Fruit fly (Drosophila melanogaster) whole organism, pupa: ENCODE measurements around the gene Xport-B.

ENCODE experiments used
- CG10348 ChIP-seq: fragments of 200-800 bp; sonication (Bioruptor generic); IDR thresholded peaks from 2 replicates; pipeline ENCODE4 v1.3.6; 2022; ENCODE audit warnings: missing biosample characterization, missing genetic modification characterization
- CG12605 ChIP-seq: fragments of 200-800 bp; sonication (Bioruptor generic); IDR thresholded peaks from 2 replicates; pipeline ENCODE4 v1.3.6; 2022; ENCODE audit warnings: missing biosample characterization, missing genetic modification characterization
- CG13204 ChIP-seq: fragments of 200-800 bp; sonication (Bioruptor generic); optimal IDR thresholded peaks from 2 replicates; lab custom pipeline; 2018; ENCODE audit warnings: missing biosample characterization, mild to moderate bottlenecking, missing genetic modification characterization, moderate library complexity
- CG14655 ChIP-seq: fragments of 200-800 bp; sonication (Bioruptor generic); optimal IDR thresholded peaks from 3 replicates; lab custom pipeline; 2017; ENCODE audit warnings: mild to moderate bottlenecking, missing biosample characterization, missing genetic modification reagents, missing genetic modification characterization
- CG15710 ChIP-seq: fragments of 200-800 bp; sonication (Bioruptor generic); optimal IDR thresholded peaks from 2 replicates; lab custom pipeline; 2018; ENCODE audit warnings: missing biosample characterization, mild to moderate bottlenecking, missing genetic modification characterization, moderate library complexity
- CG17806 ChIP-seq: fragments of 200-800 bp; sonication (Bioruptor generic); optimal IDR thresholded peaks from 2 replicates; lab custom pipeline; 2018; ENCODE audit warnings: missing biosample characterization, mild to moderate bottlenecking, missing genetic modification characterization, moderate library complexity
- CG32121 ChIP-seq: fragments of 200-800 bp; sonication (Bioruptor generic); IDR thresholded peaks from 2 replicates; pipeline ENCODE4 v1.3.6; 2022; ENCODE audit warnings: missing biosample characterization, missing genetic modification characterization
- CG34367 ChIP-seq: fragments of 200-800 bp; sonication (Bioruptor generic); optimal IDR thresholded peaks from 2 replicates; lab custom pipeline; 2018; ENCODE audit warnings: missing biosample characterization, mild to moderate bottlenecking, missing genetic modification characterization
- CG4496 ChIP-seq: fragments of 200-800 bp; sonication (Bioruptor generic); IDR thresholded peaks from 3 replicates; pipeline ENCODE4 v1.3.6; 2022; ENCODE audit warnings: missing biosample characterization, missing genetic modification characterization
- CG8159 ChIP-seq: fragments of 200-800 bp; sonication (Bioruptor generic); optimal IDR thresholded peaks from 3 replicates; lab custom pipeline; 2018; ENCODE audit warnings: missing biosample characterization, mild to moderate bottlenecking, missing genetic modification characterization, moderate library complexity
- CG8301 ChIP-seq: fragments of 200-800 bp; sonication (Bioruptor generic); optimal IDR thresholded peaks from 2 replicates; lab custom pipeline; 2018; ENCODE audit warnings: missing biosample characterization, mild to moderate bottlenecking, missing genetic modification characterization
- CG9948 ChIP-seq: fragments of 200-800 bp; sonication (Bioruptor generic); optimal IDR thresholded peaks from 2 replicates; lab custom pipeline; 2018; ENCODE audit warnings: missing biosample characterization, mild to moderate bottlenecking, missing genetic modification characterization, moderate library complexity
- D1 ChIP-seq: fragments of 200-800 bp; sonication (Bioruptor generic); optimal IDR thresholded peaks from 2 replicates; lab custom pipeline; 2018; ENCODE audit warnings: missing biosample characterization, mild to moderate bottlenecking, missing genetic modification characterization, moderate library complexity
- EcR ChIP-seq: fragments of 200-800 bp; sonication (Bioruptor generic); optimal IDR thresholded peaks from 3 replicates; lab custom pipeline; 2019; ENCODE audit warnings: missing biosample characterization, missing genetic modification characterization, mild to moderate bottlenecking, moderate library complexity, missing genetic modification reagents
- Ets98B ChIP-seq: fragments of 200-800 bp; sonication (Bioruptor generic); IDR thresholded peaks from 2 replicates; pipeline ENCODE4 v1.3.6; 2022; ENCODE audit warnings: missing biosample characterization, missing genetic modification characterization
- Pif1A ChIP-seq: fragments of 200-800 bp; sonication (Bioruptor generic); optimal IDR thresholded peaks from 3 replicates; lab custom pipeline; 2016; ENCODE audit warnings: missing biosample characterization, missing genetic modification characterization
- Pif1B ChIP-seq: fragments of 200-800 bp; sonication (Bioruptor generic); optimal IDR thresholded peaks from 3 replicates; lab custom pipeline; 2016; ENCODE audit warnings: missing biosample characterization, missing genetic modification characterization
- fd96Ca ChIP-seq: fragments of 200-800 bp; sonication (Bioruptor generic); IDR thresholded peaks from 3 replicates; pipeline ENCODE4 v1.3.6; 2022; ENCODE audit warnings: missing biosample characterization, missing genetic modification characterization
- gl ChIP-seq: fragments of 200-800 bp; sonication (Bioruptor generic); optimal IDR thresholded peaks from 2 replicates; lab custom pipeline; 2018; ENCODE audit warnings: missing biosample characterization, mild to moderate bottlenecking, missing genetic modification characterization
- rn ChIP-seq: fragments of 200-800 bp; sonication (Bioruptor generic); IDR thresholded peaks from 2 replicates; pipeline ENCODE4 v1.3.6; 2022; ENCODE audit warnings: missing biosample characterization, missing genetic modification characterization

Xport-B gene

dm6 chr3R:19895305-19895704 lies 19.9 kb downstream of the Xport-B start:
- TF ChIP-seq CG34367 (tag; lab: Kevin White, UChicago) (no peak), rn (GFP tag; lab: Robert Waterston, UW) (no peak), fd96Ca (no peak), CG9948 (tag; lab: Kevin White, UChicago) (no peak), D1 (tag; lab: Kevin White, UChicago) (no peak), Pif1A (GFP tag; lab: Kevin White, UChicago) (no peak), Ets98B (no peak), Pif1B (no peak), CG12605 (GFP tag; lab: Robert Waterston, UW) (no peak), CG32121 (GFP tag; lab: Robert Waterston, UW) (no peak), CG8301 (tag; lab: Kevin White, UChicago) (no peak), CG10348 (no peak), CG15710 (tag; lab: Kevin White, UChicago) (no peak)

dm6 chr3R:19892046-19892445 lies 23.2 kb downstream of the Xport-B start:
- TF ChIP-seq CG34367 (tag; lab: Kevin White, UChicago) (no peak), CG13204 (no peak), CG17806 (tag; lab: Kevin White, UChicago) (no peak), Ets98B (peak; percentile 44; the same call in 1 of the 2 replicates), fd96Ca (peak; percentile 63), CG4496 (GFP tag; lab: Robert Waterston, UW) (peak; percentile 75), rn (GFP tag; lab: Robert Waterston, UW) (no peak)

- no peak for TF ChIP-seq Ets98B
- no peak for TF ChIP-seq gl (tag; lab: Kevin White, UChicago)
- no peak for TF ChIP-seq CG13204
- TF ChIP-seq CG17806 (tag; lab: Kevin White, UChicago), result no peak
- TF ChIP-seq rn (GFP tag; lab: Robert Waterston, UW), result no peak
- no peak for TF ChIP-seq CG4496 (GFP tag; lab: Robert Waterston, UW)
- TF ChIP-seq Pif1A (GFP tag; lab: Kevin White, UChicago), result no peak
- 0 out of 3 replicates have a peak, but pooled peaks have one; percentile 48 for TF ChIP-seq fd96Ca
- TF ChIP-seq CG32121 (GFP tag; lab: Robert Waterston, UW), result 0 out of 2 replicates have a peak, but pooled peaks have one; percentile 9
Measured at dm6 chr3R:19891363-19891762, 23.8 kb downstream of the Xport-B start.

DNA sequence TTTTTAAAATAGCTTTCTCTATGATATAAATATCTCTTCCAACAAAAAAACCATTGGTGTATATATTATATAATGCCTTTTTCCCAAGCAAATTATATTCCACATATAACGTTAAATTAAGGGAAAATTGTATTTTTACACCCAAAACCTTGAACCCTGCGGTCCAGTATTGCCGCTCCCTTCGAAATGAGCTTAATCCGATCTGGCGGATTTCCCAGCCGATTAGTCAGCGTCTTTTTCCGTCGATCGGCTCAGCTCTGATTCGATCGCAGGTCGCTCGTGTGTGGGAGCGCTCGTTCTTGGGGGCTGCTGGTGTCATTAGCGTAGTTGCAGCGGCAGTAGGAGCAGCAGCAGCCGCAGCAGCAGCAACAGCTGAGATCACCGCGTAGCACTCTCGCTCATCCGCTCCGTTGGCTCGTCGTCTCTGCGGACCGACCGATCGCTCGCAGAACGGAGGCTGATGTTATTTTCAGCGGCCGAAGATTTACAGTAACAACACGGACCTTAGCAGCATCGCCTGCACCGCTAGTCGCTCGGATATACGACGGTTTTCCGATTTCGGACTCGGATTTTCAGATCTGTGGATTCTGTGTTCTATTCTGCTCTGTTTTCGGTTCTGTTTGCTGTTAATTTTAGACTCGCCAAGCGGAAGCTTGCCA lies 24.7 kb downstream of the Xport-B start, which contains the start of gene CG4733:
Gene CG4733 (plus strand): TSS at position 350 of the 659 bp plus-strand sequence.
- peak; percentile 14 for TF ChIP-seq CG14655 (GFP tag; lab: Kevin White, UChicago)
- peak; percentile 29; the same call in 1 of the 2 replicates for TF ChIP-seq CG12605 (GFP tag; lab: Robert Waterston, UW)
- TF ChIP-seq CG4496 (GFP tag; lab: Robert Waterston, UW), result 0 out of 3 replicates have a peak, but pooled peaks have one; percentile 32
- TF ChIP-seq CG13204, result peak; percentile 58
- TF ChIP-seq CG32121 (GFP tag; lab: Robert Waterston, UW), result peak; percentile 31; the same call in 1 of the 2 replicates
- no peak for TF ChIP-seq CG8159
- TF ChIP-seq D1 (tag; lab: Kevin White, UChicago), result no peak

DNA sequence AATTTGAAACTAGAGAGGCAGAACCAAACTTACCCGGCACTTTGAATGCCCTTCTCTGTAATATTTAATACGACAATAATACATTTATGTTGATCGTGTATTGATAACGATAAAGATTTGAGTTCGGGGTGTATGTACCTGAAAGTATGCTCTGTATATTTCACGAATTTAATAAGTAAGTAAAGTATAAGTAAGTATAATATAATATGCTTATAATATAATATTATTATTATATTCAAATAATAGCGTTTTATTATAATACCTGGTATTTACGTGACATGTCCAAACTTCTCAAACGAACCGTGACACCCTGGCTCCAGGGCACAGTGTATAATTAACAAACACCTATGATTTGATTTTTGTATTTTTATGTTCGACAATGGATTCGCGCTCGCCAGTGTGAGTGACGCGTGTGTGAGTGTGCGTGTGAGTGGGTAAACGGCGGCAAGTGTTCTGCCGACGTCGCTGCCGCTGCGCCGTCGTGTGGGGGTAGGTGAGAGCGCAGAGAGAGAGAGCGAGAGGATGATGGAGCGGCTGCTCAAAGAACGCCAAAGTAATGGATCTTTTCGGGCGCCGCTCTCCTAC lies 25.5 kb downstream of the Xport-B start:
- TF ChIP-seq D1 (tag; lab: Kevin White, UChicago) (no peak), fd96Ca (no peak), CG14655 (GFP tag; lab: Kevin White, UChicago) (peak; percentile 65), CG32121 (GFP tag; lab: Robert Waterston, UW) (no peak), CG8159 (peak; percentile 16), CG8301 (tag; lab: Kevin White, UChicago) (peak; percentile 52), CG4496 (GFP tag; lab: Robert Waterston, UW) (0 out of 3 replicates have a peak, but pooled peaks have one; percentile 7), gl (tag; lab: Kevin White, UChicago) (no peak)

- TF ChIP-seq CG34367 (tag; lab: Kevin White, UChicago) (no peak), CG4496 (GFP tag; lab: Robert Waterston, UW) (no peak), rn (GFP tag; lab: Robert Waterston, UW) (no peak), Pif1A (GFP tag; lab: Kevin White, UChicago) (no peak), EcR (GFP tag; lab: Kevin White, UChicago) (no peak), CG12605 (GFP tag; lab: Robert Waterston, UW) (no peak), CG9948 (tag; lab: Kevin White, UChicago) (no peak)
Measured at dm6 chr3R:19888156-19888784, 26.9 kb downstream of the Xport-B start, which contains the start of gene ninaE. TSS of gene ninaE (minus strand) at chr3R:19888206.
